Worm (Caenorhabditis elegans) whole organism, L2 larva: ENCODE data around the gene sad-1.

ENCODE experiments used
- ceh-82 ChIP-seq: fragments of 150-350 bp; optimal IDR thresholded peaks from 2 replicates; lab custom pipeline; 2014; ENCODE audit warnings: missing biosample characterization, missing genetic modification characterization
- elt-1 ChIP-seq: fragments of 150-350 bp; optimal IDR thresholded peaks from 2 replicates; lab custom pipeline; 2014; ENCODE audit warnings: missing biosample characterization, missing genetic modification characterization
- nhr-11 ChIP-seq: fragments of 150-350 bp; optimal IDR thresholded peaks from 2 replicates; lab custom pipeline; 2014; ENCODE audit warnings: missing biosample characterization, missing genetic modification characterization
- nhr-237 ChIP-seq: fragments of 150-350 bp; optimal IDR thresholded peaks from 2 replicates; lab custom pipeline; 2014; ENCODE audit warnings: missing biosample characterization, missing genetic modification characterization
- unc-62 ChIP-seq: fragments of 150-350 bp; optimal IDR thresholded peaks from 2 replicates; lab custom pipeline; 2014; ENCODE audit warnings: missing biosample characterization, missing genetic modification reagents, missing genetic modification characterization

DNA sequence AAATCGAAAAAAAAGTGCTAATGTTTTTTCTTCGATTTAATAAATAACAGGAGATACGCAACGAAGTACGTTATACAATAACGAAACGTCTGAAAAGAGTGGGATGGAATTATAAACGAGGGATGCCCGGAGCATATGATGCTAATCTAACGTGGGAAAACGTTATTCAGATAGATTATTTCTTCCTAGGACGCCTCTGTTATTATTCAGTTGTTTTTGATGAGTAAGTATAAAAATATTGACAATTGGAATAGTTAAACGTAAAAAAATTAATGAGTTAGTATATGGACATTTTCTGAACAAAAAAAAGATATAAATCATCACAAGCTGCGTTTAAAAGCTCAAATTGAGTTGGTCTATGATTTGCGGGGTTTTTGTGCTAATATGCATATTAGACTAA, 15.7 kb downstream of the sad-1 start, which contains the start of gene srd-51:
- TF ChIP-seq unc-62 (GFP tag; lab: Kevin White, UChicago), result no peak
- no peak for TF ChIP-seq elt-1 (tag; lab: Kevin White, UChicago)
- no peak for TF ChIP-seq ceh-82 (tag; lab: Kevin White, UChicago)
- no peak for TF ChIP-seq nhr-237
- TF ChIP-seq nhr-11 (tag; lab: Kevin White, UChicago), result no peak
